Worm (Caenorhabditis elegans): ENCODE data around the gene tos-1.
"Not testable (repeated sequence)": the region's sequence is repeated elsewhere in the genome, so short reads cannot be mapped to it uniquely, and the experiment has no call there.

The tos-1 gene

DNA sequence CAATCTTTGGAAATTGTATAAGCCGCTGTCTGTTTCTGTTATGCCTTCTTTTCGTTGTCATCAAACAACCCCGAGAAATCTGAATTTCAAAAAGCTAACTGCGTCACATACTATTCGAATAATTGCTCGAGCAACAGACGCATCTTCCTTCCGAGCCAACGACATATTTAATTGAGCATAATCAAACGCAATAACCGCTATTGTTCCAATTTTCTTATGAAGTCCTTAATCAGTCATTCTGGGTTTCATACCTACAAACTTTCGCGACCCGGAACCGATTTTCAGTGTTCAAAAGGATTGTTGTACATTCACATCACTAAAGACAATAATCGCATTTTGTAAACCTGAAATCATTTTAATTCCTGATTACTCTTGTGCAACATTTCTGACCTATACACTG, 2.2 kb downstream of the tos-1 start:
- TF ChIP-seq Y75B8A.6 (GFP tag; IDR thresholded peaks at IDR 0.05) (peak; percentile 86; the same call in 1 of the 2 replicates), ceh-20 (GFP tag; IDR thresholded peaks at IDR 0.05) (peak; percentile 87), F44E2.7 (GFP tag; IDR thresholded peaks at IDR 0.05) (peak; percentile 85; the same call in 1 of the 2 replicates), madf-5 (GFP tag; IDR thresholded peaks at IDR 0.05) (0 out of 4 replicates have a peak, but pooled peaks of 1 of the 2 experiments have one; percentile 18), T26A8.4 (GFP tag; IDR thresholded peaks at IDR 0.05) (peak; percentile 94), saeg-2 (GFP tag; IDR thresholded peaks at IDR 0.05) (peak; percentile 90), tra-1 (GFP tag; IDR thresholded peaks at IDR 0.05) (peak; percentile 92), arid-1 (GFP tag; conservative IDR thresholded peaks at IDR 0.05) (peak; percentile 80), lin-1 (GFP tag; IDR thresholded peaks at IDR 0.05) (peak; percentile 90), F26F4.8 (GFP tag; conservative IDR thresholded peaks at IDR 0.05) (0 out of 2 replicates have a peak, but pooled peaks have one; percentile 40), ctbp-1 (GFP tag; IDR thresholded peaks at IDR 0.05) (peak; percentile 75), madf-9 (GFP tag; conservative IDR thresholded peaks at IDR 0.05) (peak; percentile 74), D1046.2 (GFP tag; IDR thresholded peaks at IDR 0.05) (peak; percentile 83), dmd-6 (GFP tag; IDR thresholded peaks at IDR 0.05) (peak; percentile 55), lin-38 (GFP tag; IDR thresholded peaks at IDR 0.05) (peak; percentile 81), egl-43 (GFP tag; IDR thresholded peaks at IDR 0.05) (peak; percentile 83), zfp-3 (GFP tag; conservative IDR thresholded peaks at IDR 0.05) (peak; percentile 98), vab-7 (GFP tag; IDR thresholded peaks at IDR 0.05) (peak; percentile 56), hmg-1.1 (GFP tag; IDR thresholded peaks at IDR 0.05) (peak; percentile 66), dmd-8 (GFP tag; IDR thresholded peaks at IDR 0.05) (peak; percentile 72; the same call in 1 of the 2 replicates), zip-11 (GFP tag; IDR thresholded peaks at IDR 0.05) (peak; percentile 74; the same call in 1 of the 2 replicates), Y48G9A.11 (GFP tag; IDR thresholded peaks at IDR 0.05) (peak; percentile 75), nhr-42 (GFP tag; IDR thresholded peaks at IDR 0.05) (peak; percentile 70), pha-4 (GFP tag; IDR thresholded peaks at IDR 0.05) (peak; percentile 87; the same call in 1 of the 2 replicates), daf-19 (GFP tag; conservative IDR thresholded peaks at IDR 0.05) (peak; percentile 67; the same call in 1 of the 2 replicates), Y105C5A.15 (GFP tag; IDR thresholded peaks at IDR 0.05) (peak; percentile 94), lim-7 (GFP tag; IDR thresholded peaks at IDR 0.05) (peak; percentile 77), mdt-29 (GFP tag; IDR thresholded peaks at IDR 0.05) (peak; percentile 58), snpc-1.2 (GFP tag; IDR thresholded peaks at IDR 0.05) (peak; percentile 76), lin-29 (GFP tag; IDR thresholded peaks at IDR 0.05) (peak; percentile 88), php-3 (GFP tag; IDR thresholded peaks at IDR 0.05) (peak; percentile 85), dmd-9 (GFP tag; IDR thresholded peaks at IDR 0.05) (0 out of 2 replicates have a peak, but pooled peaks have one; percentile 50)
- not testable (repeated sequence) for TF ChIP-seq pha-4 (tag; optimal IDR thresholded peaks at IDR 0.05)

DNA sequence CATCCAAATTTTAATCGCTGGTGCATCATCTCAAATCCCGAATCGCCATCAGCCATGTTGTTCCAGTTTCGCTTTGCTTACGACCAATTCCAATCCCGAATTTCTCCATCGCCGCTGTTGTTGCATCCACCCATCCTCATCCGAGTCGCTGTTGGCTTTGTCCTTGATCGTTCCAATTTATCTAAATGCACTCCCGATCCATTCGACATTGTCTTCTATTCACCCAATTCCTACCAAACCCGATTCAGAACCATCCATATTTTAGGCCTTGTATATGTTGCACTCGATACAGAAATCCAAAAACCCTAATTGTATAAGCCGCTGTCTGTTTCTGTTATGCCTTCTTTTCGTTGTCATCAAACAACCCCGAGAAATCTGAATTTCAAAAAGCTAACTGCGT, 3.7 kb downstream of the tos-1 start:
- peak; percentile 61; the same call in 1 of the 2 replicates for TF ChIP-seq saeg-2 (GFP tag; IDR thresholded peaks at IDR 0.05)
- no peak for TF ChIP-seq nhr-111 (GFP tag; optimal IDR thresholded peaks at IDR 0.05)
- peak; percentile 58 for TF ChIP-seq vab-7 (GFP tag; IDR thresholded peaks at IDR 0.05)
- no peak for TF ChIP-seq nhr-6 (tag; optimal IDR thresholded peaks at IDR 0.05)
- TF ChIP-seq sdz-12 (GFP tag; optimal IDR thresholded peaks at IDR 0.05) = peak; percentile 82
- 0 out of 2 replicates have a peak, but pooled peaks have one; percentile 31 for TF ChIP-seq F44E2.7 (GFP tag; IDR thresholded peaks at IDR 0.05)
- TF ChIP-seq snpc-1.2 (GFP tag; IDR thresholded peaks at IDR 0.05) = peak; percentile 70; the same call in 1 of the 2 replicates
- peak; percentile 11 for TF ChIP-seq rbr-2 (tag; optimal IDR thresholded peaks at IDR 0.05)
- no peak for TF ChIP-seq ztf-7 (tag; optimal IDR thresholded peaks at IDR 0.05)
- peak; percentile 89 for TF ChIP-seq daf-19 (GFP tag; conservative IDR thresholded peaks at IDR 0.05)
- TF ChIP-seq arid-1 (GFP tag; conservative IDR thresholded peaks at IDR 0.05) = 0 out of 2 replicates have a peak, but pooled peaks have one; percentile 50
- TF ChIP-seq F10B5.3 (tag; optimal IDR thresholded peaks at IDR 0.05) = no peak
- TF ChIP-seq unc-130 (GFP tag; optimal IDR thresholded peaks at IDR 0.05) = no peak
- TF ChIP-seq cey-2 (tag; optimal IDR thresholded peaks at IDR 0.05; ENCODE audit: borderline replicate concordance, insufficient read depth) = no peak
- peak; percentile 59; the same call in 1 of the 2 replicates for TF ChIP-seq mxl-2 (GFP tag; conservative IDR thresholded peaks at IDR 0.05)
- peak in 1 of 2 experiments; percentile 74 for TF ChIP-seq daf-16 (GFP tag; optimal IDR thresholded peaks at IDR 0.05)
- TF ChIP-seq daf-16 (tag; optimal IDR thresholded peaks at IDR 0.05) = no peak
- no peak for TF ChIP-seq nhr-48 (tag; optimal IDR thresholded peaks at IDR 0.05)
- peak; percentile 64; the same call in 1 of the 2 replicates for TF ChIP-seq D1046.2 (GFP tag; IDR thresholded peaks at IDR 0.05)
- no peak for TF ChIP-seq F26F4.8 (GFP tag; conservative IDR thresholded peaks at IDR 0.05)
- no peak for TF ChIP-seq hlh-11 (tag; optimal IDR thresholded peaks at IDR 0.05)
- TF ChIP-seq spr-1 (tag; optimal IDR thresholded peaks at IDR 0.05) = peak; percentile 51
- peak; percentile 73; the same call in 1 of the 2 replicates for TF ChIP-seq tra-1 (GFP tag; IDR thresholded peaks at IDR 0.05)
- peak; percentile 88 for TF ChIP-seq nhr-42 (GFP tag; IDR thresholded peaks at IDR 0.05)
- TF ChIP-seq ama-1 (optimal IDR thresholded peaks at IDR 0.05) = peak; percentile 24
- TF ChIP-seq pqm-1 (tag; optimal IDR thresholded peaks at IDR 0.05) = no peak

Measured in whole organism, L4 larva.